Fruit fly (Drosophila melanogaster) whole organism, embryonic: ENCODE measurements around the gene Coq7.

Source experiments
- Aef1 ChIP-seq: fragments of 200-800 bp; sonication (Bioruptor generic); IDR thresholded peaks from 3 replicates; pipeline ENCODE4 v1.3.6; 2022; ENCODE audit warnings: missing biosample characterization, missing genetic modification characterization
- Bteb2 ChIP-seq: fragments of 200-800 bp; sonication (Bioruptor generic); optimal IDR thresholded peaks from 2 replicates; lab custom pipeline; 2016; ENCODE audit warnings: missing biosample characterization, missing genetic modification characterization
- C15 ChIP-seq: fragments of 200-800 bp; sonication (Bioruptor generic); IDR thresholded peaks from 3 replicates; pipeline ENCODE4 v1.3.6; 2022; ENCODE audit warnings: missing biosample characterization, missing genetic modification characterization
- CG10209 ChIP-seq: fragments of 200-800 bp; sonication (Bioruptor generic); optimal IDR thresholded peaks from 3 replicates; lab custom pipeline; 2017; ENCODE audit warnings: missing biosample characterization, mild to moderate bottlenecking, missing genetic modification characterization, missing genetic modification reagents
- CG11560 ChIP-seq: fragments of 200-800 bp; sonication (Bioruptor generic); IDR thresholded peaks from 3 replicates; pipeline ENCODE4 v1.3.6; 2022; ENCODE audit warnings: missing biosample characterization, missing genetic modification characterization
- CG11723 ChIP-seq: fragments of 200-800 bp; sonication (Bioruptor generic); optimal IDR thresholded peaks from 2 replicates; lab custom pipeline; 2017; ENCODE audit warnings: missing biosample characterization, mild to moderate bottlenecking, missing genetic modification characterization
- CG12659 ChIP-seq: fragments of 200-800 bp; sonication (Bioruptor generic); optimal IDR thresholded peaks from 3 replicates; lab custom pipeline; 2017; ENCODE audit warnings: mild to moderate bottlenecking, missing biosample characterization, missing genetic modification reagents, missing genetic modification characterization
- CG12744 ChIP-seq: fragments of 200-800 bp; sonication (Bioruptor generic); optimal IDR thresholded peaks from 2 replicates; lab custom pipeline; 2016; ENCODE audit warnings: missing biosample characterization, missing genetic modification characterization
- CG15011 ChIP-seq: fragments of 200-800 bp; sonication (Bioruptor generic); optimal IDR thresholded peaks from 3 replicates; lab custom pipeline; 2018; ENCODE audit warnings: missing biosample characterization, mild to moderate bottlenecking, missing genetic modification characterization
- CG15073 ChIP-seq: fragments of 200-800 bp; sonication (Bioruptor generic); optimal IDR thresholded peaks from 2 replicates; lab custom pipeline; 2016; ENCODE audit warnings: missing biosample characterization, missing genetic modification characterization
- CG16813 ChIP-seq: fragments of 200-800 bp; sonication (Bioruptor generic); IDR thresholded peaks from 3 replicates; pipeline ENCODE4 v1.3.6; 2022; ENCODE audit warnings: missing biosample characterization, missing genetic modification characterization; ENCODE audit not compliant: partially characterized antibody
- CG16815 ChIP-seq: fragments of 200-800 bp; sonication (Bioruptor generic); optimal IDR thresholded peaks from 3 replicates; lab custom pipeline; 2017; ENCODE audit warnings: missing biosample characterization, mild to moderate bottlenecking, missing genetic modification characterization
- CG16863 ChIP-seq: fragments of 200-800 bp; sonication (Bioruptor generic); optimal IDR thresholded peaks from 3 replicates; lab custom pipeline; 2016; ENCODE audit warnings: missing biosample characterization, missing genetic modification characterization
- CG18599 ChIP-seq: fragments of 200-800 bp; sonication (Bioruptor generic); optimal IDR thresholded peaks from 3 replicates; lab custom pipeline; 2017; ENCODE audit warnings: missing biosample characterization, missing genetic modification characterization, mild to moderate bottlenecking, moderate library complexity, missing genetic modification reagents
- CG2875 ChIP-seq: fragments of 200-800 bp; sonication (Bioruptor generic); optimal IDR thresholded peaks from 2 replicates; lab custom pipeline; 2017; ENCODE audit warnings: missing biosample characterization, mild to moderate bottlenecking, missing genetic modification characterization, missing genetic modification reagents
- CG31365 ChIP-seq: fragments of 200-800 bp; sonication (Bioruptor generic); optimal IDR thresholded peaks from 2 replicates; lab custom pipeline; 2018; ENCODE audit warnings: missing biosample characterization, mild to moderate bottlenecking, missing genetic modification characterization
- CG5245 ChIP-seq: fragments of 200-800 bp; sonication (Bioruptor generic); optimal IDR thresholded peaks from 3 replicates; lab custom pipeline; 2016; ENCODE audit warnings: missing biosample characterization, missing genetic modification characterization
- CG5953 ChIP-seq: fragments of 200-800 bp; sonication (Bioruptor generic); IDR thresholded peaks from 2 replicates; pipeline ENCODE4 v1.3.6; 2022; ENCODE audit warnings: missing biosample characterization, missing genetic modification characterization
- CG6254 ChIP-seq: fragments of 200-800 bp; sonication (Bioruptor generic); optimal IDR thresholded peaks from 3 replicates; lab custom pipeline; 2017; ENCODE audit warnings: mild to moderate bottlenecking, missing biosample characterization, missing genetic modification reagents, missing genetic modification characterization
- CG7372 ChIP-seq: fragments of 200-800 bp; sonication (Bioruptor generic); IDR thresholded peaks from 2 replicates; pipeline ENCODE4 v1.3.6; 2022; ENCODE audit warnings: missing biosample characterization, missing genetic modification characterization
- CHES-1-like ChIP-seq: fragments of 200-800 bp; sonication (Bioruptor generic); optimal IDR thresholded peaks from 2 replicates; lab custom pipeline; 2016; ENCODE audit warnings: missing biosample characterization, missing genetic modification characterization
- D19B ChIP-seq: fragments of 200-800 bp; sonication (Bioruptor generic); optimal IDR thresholded peaks from 2 replicates; lab custom pipeline; 2017; ENCODE audit warnings: missing biosample characterization, mild to moderate bottlenecking, missing genetic modification characterization
- Dad ChIP-seq: fragments of 200-800 bp; sonication (Bioruptor generic); optimal IDR thresholded peaks from 3 replicates; lab custom pipeline; 2016; ENCODE audit warnings: missing biosample characterization, missing genetic modification characterization
- Dip3 ChIP-seq: fragments of 200-800 bp; sonication (Bioruptor generic); optimal IDR thresholded peaks from 3 replicates; lab custom pipeline; 2016; ENCODE audit warnings: missing biosample characterization, missing genetic modification characterization
- Dll ChIP-seq: fragments of 200-800 bp; sonication (Bioruptor generic); IDR thresholded peaks from 4 replicates; pipeline ENCODE4 v1.3.6; 2022; ENCODE audit warnings: missing biosample characterization, missing genetic modification characterization; ENCODE audit not compliant: partially characterized antibody
- E2f1 ChIP-seq: fragments of 200-800 bp; sonication (Bioruptor generic); IDR thresholded peaks from 2 replicates; pipeline ENCODE4 v1.3.6; 2022; ENCODE audit warnings: missing biosample characterization, missing genetic modification characterization
- HmgD ChIP-seq: fragments of 200-800 bp; sonication (Bioruptor generic); optimal IDR thresholded peaks from 3 replicates; lab custom pipeline; 2016; ENCODE audit warnings: missing biosample characterization, missing genetic modification characterization
- Lim3 ChIP-seq: fragments of 200-800 bp; sonication (Bioruptor generic); IDR thresholded peaks from 2 replicates; pipeline ENCODE4 v1.3.6; 2022; ENCODE audit warnings: missing biosample characterization, missing genetic modification characterization
- MESR4 ChIP-seq: fragments of 200-800 bp; sonication (Bioruptor generic); optimal IDR thresholded peaks from 2 replicates; lab custom pipeline; 2018; ENCODE audit warnings: missing biosample characterization, mild to moderate bottlenecking, missing genetic modification characterization, moderate library complexity
- Med ChIP-seq: fragments of 200-800 bp; sonication (Bioruptor generic); peaks from one replicate; lab custom pipeline; 2016; ENCODE audit warnings: missing biosample characterization, missing genetic modification characterization, mild to moderate bottlenecking, inconsistent platforms, moderate library complexity
- NC2α ChIP-seq: fragments of 200-800 bp; sonication (Bioruptor generic); optimal IDR thresholded peaks from 2 replicates; lab custom pipeline; 2016; ENCODE audit warnings: missing biosample characterization, missing genetic modification characterization
- NfI ChIP-seq: fragments of 200-800 bp; sonication (Bioruptor generic); optimal IDR thresholded peaks from 3 replicates; lab custom pipeline; 2018; ENCODE audit warnings: missing biosample characterization, mild to moderate bottlenecking, missing genetic modification characterization, moderate library complexity
- Poxn ChIP-seq: fragments of 200-800 bp; sonication (Bioruptor generic); IDR thresholded peaks from 2 replicates; pipeline ENCODE4 v1.3.6; 2022; ENCODE audit warnings: missing biosample characterization, missing genetic modification characterization
- Tbp ChIP-seq: fragments of >200 bp; optimal IDR thresholded peaks from 2 replicates; lab custom pipeline; 2018; ENCODE audit warnings: missing biosample characterization, missing genetic modification characterization
- YL-1 ChIP-seq: fragments of 200-800 bp; sonication (Bioruptor generic); optimal IDR thresholded peaks from 3 replicates; lab custom pipeline; 2017; ENCODE audit warnings: missing biosample characterization, mild to moderate bottlenecking, missing genetic modification characterization
- az2 ChIP-seq: fragments of 200-800 bp; sonication (Bioruptor generic); optimal IDR thresholded peaks from 3 replicates; lab custom pipeline; 2016; ENCODE audit warnings: missing biosample characterization, missing genetic modification characterization
- bigmax ChIP-seq: fragments of 200-800 bp; sonication (Bioruptor generic); optimal IDR thresholded peaks from 2 replicates; lab custom pipeline; 2018; ENCODE audit warnings: missing biosample characterization, mild to moderate bottlenecking, missing genetic modification characterization
- bowl ChIP-seq: fragments of 200-800 bp; sonication (Bioruptor generic); IDR thresholded peaks from 2 replicates; pipeline ENCODE4 v1.3.6; 2022; ENCODE audit warnings: missing biosample characterization, missing genetic modification characterization
- br ChIP-seq: fragments of >200 bp; optimal IDR thresholded peaks from 2 replicates; lab custom pipeline; 2017
- btn ChIP-seq: fragments of 200-800 bp; sonication (Bioruptor generic); optimal IDR thresholded peaks from 2 replicates; lab custom pipeline; 2016; ENCODE audit warnings: missing biosample characterization, missing genetic modification characterization
- ci ChIP-seq: fragments of 200-800 bp; sonication (Bioruptor generic); IDR thresholded peaks from 3 replicates; pipeline ENCODE4 v1.3.6; 2022; ENCODE audit warnings: missing biosample characterization, missing genetic modification characterization
- dimm ChIP-seq: fragments of 200-800 bp; sonication (Bioruptor generic); IDR thresholded peaks from 2 replicates; pipeline ENCODE4 v1.3.6; 2022; ENCODE audit warnings: missing biosample characterization, missing genetic modification characterization
- ftz-f1 ChIP-seq: fragments of 200-800 bp; sonication (Bioruptor generic); optimal IDR thresholded peaks from 2 replicates; lab custom pipeline; 2016; ENCODE audit warnings: missing biosample characterization, missing genetic modification characterization
- oc ChIP-seq: fragments of 200-800 bp; sonication (Bioruptor generic); optimal IDR thresholded peaks from 2 replicates; lab custom pipeline; 2018; ENCODE audit warnings: missing biosample characterization, mild to moderate bottlenecking, missing genetic modification characterization, moderate library complexity
- peb ChIP-seq: fragments of 200-800 bp; sonication (Bioruptor generic); IDR thresholded peaks from 2 replicates; pipeline ENCODE4 v1.3.6; 2022; ENCODE audit warnings: missing biosample characterization, missing genetic modification characterization
- pita ChIP-seq: fragments of 200-800 bp; sonication (Bioruptor generic); optimal IDR thresholded peaks from 2 replicates; lab custom pipeline; 2017; ENCODE audit warnings: missing biosample characterization, mild to moderate bottlenecking, missing genetic modification characterization
- pzg ChIP-seq: fragments of 200-800 bp; sonication (Bioruptor generic); optimal IDR thresholded peaks from 3 replicates; lab custom pipeline; 2018; ENCODE audit warnings: missing biosample characterization, mild to moderate bottlenecking, missing genetic modification characterization, moderate library complexity
- seq ChIP-seq: fragments of 200-800 bp; sonication (Bioruptor generic); IDR thresholded peaks from 2 replicates; pipeline ENCODE4 v1.3.6; 2022; ENCODE audit warnings: missing biosample characterization, missing genetic modification characterization
- shn ChIP-seq: fragments of 200-800 bp; sonication (Bioruptor generic); optimal IDR thresholded peaks from 3 replicates; lab custom pipeline; 2016; ENCODE audit warnings: missing biosample characterization, missing genetic modification characterization
- so ChIP-seq: fragments of 200-800 bp; sonication (Bioruptor generic); IDR thresholded peaks from 3 replicates; pipeline ENCODE4 v1.3.6; 2022; ENCODE audit warnings: missing biosample characterization, missing genetic modification characterization
- tup ChIP-seq: fragments of 200-800 bp; sonication (Bioruptor generic); optimal IDR thresholded peaks from 2 replicates; lab custom pipeline; 2016; ENCODE audit warnings: missing biosample characterization, mild to moderate bottlenecking, missing genetic modification characterization, moderate library complexity
- zen2 ChIP-seq: fragments of 200-800 bp; sonication (Bioruptor generic); IDR thresholded peaks from 3 replicates; pipeline ENCODE4 v1.3.6; 2022; ENCODE audit warnings: missing biosample characterization, missing genetic modification characterization; ENCODE audit not compliant: partially characterized antibody

Gene Coq7

DNA sequence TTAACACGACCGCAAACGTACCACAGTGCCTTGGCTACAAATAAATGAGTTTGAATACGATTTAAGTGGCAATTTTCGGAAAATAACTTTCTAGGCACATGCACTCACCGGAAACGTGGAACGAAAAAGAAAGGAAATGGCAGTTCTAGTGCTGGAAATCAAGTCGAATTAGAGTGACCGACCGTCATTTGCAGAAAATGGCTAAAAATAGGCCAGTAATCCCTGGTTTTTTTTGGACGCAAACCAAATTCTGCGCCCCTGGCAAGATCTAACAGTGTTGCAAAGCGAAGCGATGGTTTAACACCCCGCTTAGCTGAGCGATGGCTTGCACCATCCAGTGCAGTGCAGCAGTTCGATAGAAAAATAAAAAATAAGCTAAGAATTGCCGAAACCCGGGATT is 26.9 kb upstream of the Coq7 start, which contains the start of gene RpL17 (continued):
- TF ChIP-seq NfI (peak; percentile 93), CG18599 (GFP tag; lab: Kevin White, UChicago) (peak; percentile 87), CHES-1-like (peak; percentile 86), CG11560 (tag; lab: Robert Waterston, UW) (peak; percentile 51; the same call in 2 of the 3 replicates), Lim3 (GFP tag; lab: Robert Waterston, UW) (no peak), D19B (GFP tag; lab: Kevin White, UChicago) (peak; percentile 39), shn (GFP tag; lab: Kevin White, UChicago) (peak; percentile 88), CG16863 (GFP tag; lab: Kevin White, UChicago) (peak; percentile 72), zen2 (no peak), CG15011 (GFP tag; lab: Kevin White, UChicago) (peak; percentile 74), E2f1 (GFP tag; lab: Robert Waterston, UW) (peak; percentile 82), NC2α (GFP tag; lab: Kevin White, UChicago) (peak; percentile 79), Poxn (GFP tag; lab: Robert Waterston, UW) (0 out of 2 replicates have a peak, but pooled peaks have one; percentile 15), CG2875 (GFP tag; lab: Kevin White, UChicago) (peak; percentile 88), CG7372 (peak; percentile 70), Bteb2 (GFP tag; lab: Kevin White, UChicago) (peak; percentile 76), CG16813 (GFP tag; lab: Robert Waterston, UW) (peak; percentile 47; the same call in 1 of the 3 replicates), Tbp (GFP tag; lab: Kevin White, UChicago) (no peak), pzg (GFP tag; lab: Kevin White, UChicago) (peak; percentile 91), MESR4 (peak; percentile 91), CG31365 (peak; percentile 62), az2 (GFP tag; lab: Kevin White, UChicago) (peak; percentile 63), so (GFP tag; lab: Robert Waterston, UW) (peak; percentile 86), CG10209 (GFP tag; lab: Kevin White, UChicago) (peak; percentile 83), bigmax (GFP tag; lab: Kevin White, UChicago) (no peak), Med (GFP tag; lab: Kevin White, UChicago) (peak; percentile 99), tup (peak; percentile 53), br (no peak), CG15073 (GFP tag; lab: Kevin White, UChicago) (no peak), Aef1 (GFP tag; lab: Robert Waterston, UW) (peak; percentile 83), CG5953 (GFP tag; lab: Robert Waterston, UW) (peak; percentile 75), Dip3 (GFP tag; lab: Kevin White, UChicago) (peak; percentile 70), dimm (GFP tag; lab: Robert Waterston, UW) (peak; percentile 53), oc (tag; lab: Kevin White, UChicago) (peak; percentile 73), CG6254 (peak; percentile 62), Dad (GFP tag; lab: Kevin White, UChicago) (peak; percentile 88), peb (GFP tag; lab: Robert Waterston, UW) (peak; percentile 54), C15 (GFP tag; lab: Robert Waterston, UW) (peak; percentile 68; the same call in 2 of the 3 replicates), pita (GFP tag; lab: Kevin White, UChicago) (peak; percentile 89), Dll (GFP tag; lab: Robert Waterston, UW) (no peak), ci (GFP tag; lab: Robert Waterston, UW) (peak; percentile 98), ftz-f1 (peak; percentile 68), CG16815 (GFP tag; lab: Kevin White, UChicago) (peak; percentile 63), CG12659 (GFP tag; lab: Kevin White, UChicago) (peak; percentile 91), CG5245 (peak; percentile 13), YL-1 (GFP tag; lab: Kevin White, UChicago) (peak; percentile 98), CG12744 (peak; percentile 73), seq (GFP tag; lab: Robert Waterston, UW) (peak; percentile 79), bowl (GFP tag; lab: Robert Waterston, UW) (peak; percentile 66; the same call in 1 of the 2 replicates), CG11723 (GFP tag; lab: Kevin White, UChicago) (peak; percentile 87), HmgD (peak; percentile 77), btn (GFP tag; lab: Kevin White, UChicago) (peak; percentile 73)
